Worm (Caenorhabditis elegans) whole organism, L3 larva: ENCODE results near the gene crn-3.
A peak's percentile ranks its signal among the peaks of the same experiment; 100 is the strongest.

Experiments used
- R02D3.7 ChIP-seq: fragments of 150-350 bp; optimal IDR thresholded peaks from 2 replicates; lab custom pipeline; 2014; ENCODE audit warnings: missing biosample characterization, missing genetic modification characterization
- ZK546.5 ChIP-seq: sonication (generic microtip); optimal IDR thresholded peaks from 2 replicates; lab custom pipeline; 2017; ENCODE audit warnings: missing biosample characterization, missing genetic modification characterization
- ama-1 ChIP-seq: fragments of 150-350 bp; optimal IDR thresholded peaks from 2 replicates; lab custom pipeline; 2018
- ceh-28 ChIP-seq: fragments of 150-350 bp; optimal IDR thresholded peaks from 2 replicates; lab custom pipeline; 2014; ENCODE audit warnings: missing biosample characterization, missing genetic modification reagents, missing genetic modification characterization
- ceh-9 ChIP-seq: sonication (generic microtip); optimal IDR thresholded peaks from 2 replicates; lab custom pipeline; 2018; ENCODE audit warnings: missing biosample characterization, missing genetic modification characterization
- daf-12 ChIP-seq: fragments of 150-350 bp; optimal IDR thresholded peaks from 2 replicates; lab custom pipeline; 2014; ENCODE audit warnings: missing biosample characterization, missing genetic modification reagents, missing genetic modification characterization
- egl-27 ChIP-seq: sonication (generic microtip); optimal IDR thresholded peaks from 4 replicates; lab custom pipeline; 2017; ENCODE audit warnings: missing biosample characterization, missing genetic modification reagents, missing genetic modification characterization
- elt-1 ChIP-seq: fragments of 150-350 bp; optimal IDR thresholded peaks from 2 replicates; lab custom pipeline; 2014; ENCODE audit warnings: missing biosample characterization, missing genetic modification characterization
- elt-3 ChIP-seq, 3 experiments: fragments of 150-350 bp in 1 of 3; sonication (generic microtip) in 2 of 3; optimal IDR thresholded peaks; 2 replicates in 2 of 3; 4 replicates in 1 of 3; lab custom pipeline; 2014 to 2017; ENCODE audit warnings: missing biosample characterization in 3 of 3, missing genetic modification characterization in 3 of 3
- eor-1 ChIP-seq, 2 experiments: fragments of 150-350 bp; optimal IDR thresholded peaks; 2 replicates each; lab custom pipeline; 2014 to 2018; ENCODE audit warnings: missing biosample characterization in 2 of 2, missing genetic modification characterization in 2 of 2
- fkh-10 ChIP-seq: sonication (generic microtip); optimal IDR thresholded peaks from 2 replicates; lab custom pipeline; 2017; ENCODE audit warnings: missing biosample characterization, missing genetic modification reagents, missing genetic modification characterization
- fos-1 ChIP-seq: fragments of 150-350 bp; optimal IDR thresholded peaks from 2 replicates; lab custom pipeline; 2014; ENCODE audit warnings: missing biosample characterization, missing genetic modification characterization
- lin-15B ChIP-seq: fragments of 150-350 bp; optimal IDR thresholded peaks from 2 replicates; lab custom pipeline; 2014; ENCODE audit warnings: missing biosample characterization, missing genetic modification characterization
- lin-39 ChIP-seq: fragments of 150-350 bp; optimal IDR thresholded peaks from 2 replicates; lab custom pipeline; 2018; ENCODE audit warnings: missing biosample characterization, missing genetic modification reagents, missing genetic modification characterization
- mml-1 ChIP-seq: fragments of 150-350 bp; sonication (generic microtip); optimal IDR thresholded peaks from 3 replicates; lab custom pipeline; 2014; ENCODE audit warnings: missing biosample characterization, missing genetic modification characterization
- nfya-1 ChIP-seq: sonication (generic microtip); optimal IDR thresholded peaks from 2 replicates; lab custom pipeline; 2017; ENCODE audit warnings: missing genetic modification characterization, mild to moderate bottlenecking, missing compliant biosample characterization, antibody characterized with exemption, moderate library complexity; ENCODE audit not compliant: insufficient read depth
- nhr-11 ChIP-seq: fragments of 150-350 bp; optimal IDR thresholded peaks from 2 replicates; lab custom pipeline; 2014; ENCODE audit warnings: missing biosample characterization, missing genetic modification characterization
- nhr-23 ChIP-seq: fragments of 150-350 bp; optimal IDR thresholded peaks from 2 replicates; lab custom pipeline; 2014; ENCODE audit warnings: missing biosample characterization, missing genetic modification reagents, missing genetic modification characterization
- nhr-237 ChIP-seq: fragments of 150-350 bp; optimal IDR thresholded peaks from 2 replicates; lab custom pipeline; 2014; ENCODE audit warnings: missing biosample characterization, missing genetic modification characterization
- nhr-25 ChIP-seq: sonication (generic microtip); optimal IDR thresholded peaks from 2 replicates; lab custom pipeline; 2017; ENCODE audit warnings: missing biosample characterization, missing genetic modification characterization
- nhr-43 ChIP-seq: sonication (generic microtip); optimal IDR thresholded peaks from 2 replicates; lab custom pipeline; 2016; ENCODE audit warnings: mild to moderate bottlenecking, missing genetic modification characterization, missing compliant biosample characterization; ENCODE audit not compliant: poor library complexity, severe bottlenecking
- nhr-67 ChIP-seq: fragments of 150-350 bp; optimal IDR thresholded peaks from 2 replicates; lab custom pipeline; 2014; ENCODE audit warnings: missing biosample characterization, missing genetic modification characterization
- nhr-76 ChIP-seq: fragments of 150-350 bp; sonication (generic microtip); optimal IDR thresholded peaks from 5 replicates; lab custom pipeline; 2014; ENCODE audit warnings: missing biosample characterization, missing genetic modification characterization
- pha-4 ChIP-seq: fragments of 150-350 bp; optimal IDR thresholded peaks from 2 replicates; lab custom pipeline; 2014; ENCODE audit warnings: missing biosample characterization, missing genetic modification reagents, missing genetic modification characterization
- sea-2 ChIP-seq: fragments of 150-350 bp; sonication (generic microtip); optimal IDR thresholded peaks from 4 replicates; lab custom pipeline; 2014; ENCODE audit warnings: missing biosample characterization, missing genetic modification reagents, missing genetic modification characterization
- snpc-4 ChIP-seq: fragments of 150-350 bp; optimal IDR thresholded peaks from 2 replicates; lab custom pipeline; 2014; ENCODE audit warnings: missing biosample characterization, missing genetic modification characterization
- tbx-2 ChIP-seq: sonication (generic microtip); optimal IDR thresholded peaks from 2 replicates; lab custom pipeline; 2016; ENCODE audit warnings: mild to moderate bottlenecking, missing genetic modification characterization, missing compliant biosample characterization
- unc-62 ChIP-seq: fragments of 150-350 bp; sonication (generic microtip); optimal IDR thresholded peaks from 4 replicates; lab custom pipeline; 2014; ENCODE audit warnings: missing biosample characterization, missing genetic modification reagents, missing genetic modification characterization
- ztf-4 ChIP-seq: fragments of 150-350 bp; optimal IDR thresholded peaks from 2 replicates; lab custom pipeline; 2014; ENCODE audit warnings: missing biosample characterization, missing genetic modification characterization

Gene crn-3

DNA sequence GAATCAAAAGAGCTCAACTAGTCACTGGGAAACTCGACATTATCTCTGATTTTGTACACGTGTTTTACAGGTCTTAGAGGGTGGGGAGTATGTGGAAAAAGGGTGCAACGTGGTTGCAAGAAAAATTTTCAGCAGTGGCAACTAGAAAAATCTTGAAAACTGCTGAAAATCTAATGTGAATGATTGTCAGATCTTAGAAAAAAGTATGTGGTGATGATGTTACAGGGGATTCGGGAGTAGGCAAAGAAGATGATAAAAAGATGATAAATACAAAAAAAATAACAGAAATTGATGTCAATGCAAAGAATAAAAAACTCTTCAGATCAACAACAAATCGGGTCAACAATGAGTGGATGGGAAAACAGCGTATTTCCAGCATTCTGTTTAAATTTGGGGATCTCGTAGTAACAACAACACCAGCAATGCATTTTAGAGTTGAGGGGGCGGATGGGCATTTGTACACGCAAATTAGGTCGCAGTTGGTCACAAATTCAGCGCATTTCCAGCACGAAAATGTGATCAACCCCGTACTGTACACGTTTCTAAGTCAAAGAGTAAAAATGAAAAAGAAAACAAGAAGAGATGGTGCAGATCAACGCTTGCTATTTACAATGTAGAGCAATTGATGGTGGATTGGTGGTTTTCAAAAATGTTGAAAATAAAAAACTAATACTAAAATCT is 44.2 kb upstream of the crn-3 start (continued):
- TF ChIP-seq daf-12 (tag; lab: Kevin White, UChicago), result no peak
- no peak for TF ChIP-seq mml-1 (tag; lab: Kevin White, UChicago)
- no peak for TF ChIP-seq sea-2 (GFP tag; lab: Kevin White, UChicago)
- no peak for TF ChIP-seq eor-1 (tag; optimal IDR thresholded peaks at IDR 0.05; lab: Kevin White, UChicago)
- TF ChIP-seq nhr-237, result no peak
- no peak for TF ChIP-seq lin-15B (tag; lab: Kevin White, UChicago)

DNA sequence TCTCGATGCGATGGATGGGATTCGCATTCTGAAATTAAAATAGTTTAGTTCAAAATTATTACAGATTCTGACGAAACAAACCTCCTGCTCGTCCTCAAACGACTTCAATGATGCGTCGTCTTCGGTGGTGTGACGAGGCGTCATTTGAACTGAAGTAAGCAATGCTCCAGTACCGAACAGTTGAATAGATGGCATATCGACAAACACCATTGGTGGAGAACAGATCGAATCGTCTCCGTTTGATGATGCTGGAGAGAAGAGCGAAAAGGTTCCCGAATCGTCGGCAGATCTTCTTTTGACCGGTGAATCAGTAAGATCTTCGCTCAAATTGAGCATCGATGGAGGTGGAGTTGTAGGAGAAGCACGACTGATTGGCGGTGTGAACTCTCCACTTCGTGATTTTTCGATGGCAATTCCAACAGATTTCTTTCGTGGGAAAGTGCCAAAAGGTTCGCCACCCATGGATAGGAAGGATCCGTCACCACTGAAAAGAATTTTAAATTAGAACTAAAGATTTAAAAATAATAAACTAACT is 43.4 kb upstream of the crn-3 start:
- peak; percentile 95 for TF ChIP-seq ama-1 (lab: Kevin White, UChicago)
- TF ChIP-seq ztf-4 (tag; lab: Kevin White, UChicago), result peak; percentile 26
- TF ChIP-seq ZK546.5 (tag; lab: Kevin White, UChicago), result no peak
- no peak for TF ChIP-seq daf-12 (tag; lab: Kevin White, UChicago)
- TF ChIP-seq fos-1, result no peak
- TF ChIP-seq unc-62, result no peak
- no peak for TF ChIP-seq lin-39 (tag; lab: Kevin White, UChicago)
- TF ChIP-seq ceh-9 (tag; lab: Kevin White, UChicago), result no peak
- TF ChIP-seq nhr-67 (tag; lab: Kevin White, UChicago), result no peak
- no peak for TF ChIP-seq nfya-1 (tag; lab: Kevin White, UChicago)
- TF ChIP-seq tbx-2, result peak; percentile 1
- TF ChIP-seq fkh-10 (GFP tag; lab: Kevin White, UChicago), result no peak
- TF ChIP-seq, all 47 proteins: peak for 3

DNA sequence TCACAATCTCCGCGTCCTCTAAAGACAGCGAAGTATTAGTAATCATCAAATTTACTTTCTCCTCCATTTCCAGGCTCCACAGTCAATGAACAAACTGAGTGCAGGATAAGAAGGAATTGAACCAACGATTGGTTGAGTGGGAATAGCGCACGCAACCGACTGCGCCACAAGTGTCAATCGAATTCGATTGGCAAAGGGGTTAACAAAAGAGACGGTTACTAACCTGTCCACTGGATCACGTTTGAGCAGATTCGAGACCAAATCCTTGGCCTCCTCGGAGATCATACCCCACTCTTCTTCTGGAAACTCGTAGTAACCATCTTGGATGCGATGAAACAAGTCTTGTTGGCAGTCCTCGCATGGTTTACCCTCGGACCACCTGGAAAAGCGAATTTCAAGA is 42.6 kb upstream of the crn-3 start:
- TF ChIP-seq daf-12 (tag; lab: Kevin White, UChicago) (no peak), nhr-25 (tag; lab: Kevin White, UChicago) (peak; percentile 65), ceh-28 (tag; lab: Kevin White, UChicago) (no peak), nhr-43 (peak; percentile 50), ama-1 (lab: Kevin White, UChicago) (peak; percentile 38)

DNA sequence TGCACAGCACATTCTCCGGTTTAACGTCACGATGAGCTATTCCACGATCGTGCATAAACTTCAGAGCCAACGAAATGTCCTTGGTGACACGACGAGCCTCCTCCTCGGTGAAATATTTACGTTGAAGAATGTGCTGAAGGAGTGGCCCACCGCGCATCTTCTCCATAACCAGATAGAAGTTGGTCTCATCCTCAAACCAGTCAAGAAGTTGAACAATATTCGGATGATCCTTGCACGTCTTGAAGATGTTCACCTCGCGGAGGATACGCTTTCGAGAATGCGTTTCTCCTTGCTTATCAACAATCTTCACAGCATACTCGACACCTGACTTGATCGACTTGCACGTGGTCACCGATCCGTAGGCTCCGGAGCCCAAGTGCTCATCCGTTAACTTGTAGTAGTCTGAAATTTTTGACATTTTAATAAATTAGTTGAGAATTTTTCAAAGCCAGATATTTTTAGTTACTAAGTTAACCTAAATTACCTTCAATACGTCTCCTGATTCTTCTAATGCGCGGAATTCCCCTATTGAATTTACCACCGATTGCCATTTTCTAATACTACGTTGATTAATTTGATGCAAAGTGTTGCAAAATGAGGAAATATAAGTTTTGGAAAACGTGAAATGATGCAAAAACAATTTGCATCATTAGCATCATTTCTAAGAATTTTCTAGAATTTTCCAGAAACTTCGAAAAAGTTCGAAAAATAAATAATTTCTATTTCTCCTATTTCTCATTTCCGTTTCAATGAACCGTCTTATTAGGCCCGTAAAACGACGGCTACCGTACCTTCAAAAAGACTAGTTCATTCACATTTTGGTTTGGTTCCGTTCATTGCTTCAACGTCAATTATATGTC is 41.7 kb upstream of the crn-3 start:
- no peak for TF ChIP-seq snpc-4
- peak in 1 of 2 experiments; percentile 28 for TF ChIP-seq eor-1 (tag; optimal IDR thresholded peaks at IDR 0.05; lab: Kevin White, UChicago)
- no peak for TF ChIP-seq tbx-2
- no peak for TF ChIP-seq nhr-11
- TF ChIP-seq egl-27, result no peak
- peak; percentile 37 for TF ChIP-seq nhr-43
- no peak for TF ChIP-seq elt-1
- TF ChIP-seq nhr-23 (tag; lab: Kevin White, UChicago), result no peak
- TF ChIP-seq nfya-1 (tag; lab: Kevin White, UChicago), result peak; percentile 16
- TF ChIP-seq nhr-76 (tag; lab: Kevin White, UChicago), result no peak
- TF ChIP-seq R02D3.7 (tag; lab: Kevin White, UChicago), result no peak
- no peak for TF ChIP-seq ceh-9 (tag; lab: Kevin White, UChicago)
- TF ChIP-seq ama-1 (lab: Kevin White, UChicago), result peak; percentile 70
- TF ChIP-seq sea-2 (GFP tag; lab: Kevin White, UChicago), result no peak
- no peak for TF ChIP-seq elt-3 (tag; optimal IDR thresholded peaks at IDR 0.05; lab: Kevin White, UChicago)
- TF ChIP-seq pha-4, result peak; percentile 3
- TF ChIP-seq lin-15B (tag; lab: Kevin White, UChicago), result no peak

DNA sequence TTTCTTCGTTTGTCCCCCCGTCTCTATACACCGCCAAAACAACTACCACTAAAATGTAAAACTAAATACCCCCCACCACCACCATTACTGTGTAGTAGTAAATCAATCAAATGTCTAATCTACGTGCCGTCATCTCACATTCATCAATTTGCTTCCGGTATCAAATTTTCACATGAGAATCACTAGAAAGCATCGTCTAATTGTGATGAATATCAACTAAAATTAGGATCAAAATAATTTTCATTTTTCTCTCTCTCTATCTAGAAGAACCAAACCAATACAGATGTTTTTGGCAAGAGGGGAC is 41.1 kb upstream of the crn-3 start:
- TF ChIP-seq tbx-2 (no peak), nhr-25 (tag; lab: Kevin White, UChicago) (peak; percentile 24), egl-27 (no peak), nhr-11 (peak; percentile 3), nhr-76 (tag; lab: Kevin White, UChicago) (no peak), ztf-4 (tag; lab: Kevin White, UChicago) (peak; percentile 36), lin-39 (tag; lab: Kevin White, UChicago) (peak; percentile 14), nfya-1 (tag; lab: Kevin White, UChicago) (peak; percentile 5), R02D3.7 (tag; lab: Kevin White, UChicago) (no peak)
- TF ChIP-seq, all 47 proteins: peak for 5
